Worm (Caenorhabditis elegans) whole organism, young adult: ENCODE results near the gene ZK622.4.

ENCODE experiments used
- B0261.1 ChIP-seq: sonication (generic microtip); optimal IDR thresholded peaks from 2 replicates; lab custom pipeline; 2016; ENCODE audit warnings: mild to moderate bottlenecking, missing genetic modification characterization, moderate library complexity, missing compliant biosample characterization
- F10E7.11 ChIP-seq: sonication (generic microtip); optimal IDR thresholded peaks from 2 replicates; lab custom pipeline; 2017; ENCODE audit warnings: mild to moderate bottlenecking, missing genetic modification characterization, moderate library complexity, missing compliant biosample characterization
- F22D6.2 ChIP-seq: sonication (generic microtip); optimal IDR thresholded peaks from 2 replicates; lab custom pipeline; 2016; ENCODE audit warnings: mild to moderate bottlenecking, missing genetic modification characterization, missing compliant biosample characterization
- F33H1.4 ChIP-seq: fragments of 200-800 bp; sonication (Bioruptor generic); IDR thresholded peaks from 2 replicates; pipeline ENCODE4 v1.3.6; 2022; ENCODE audit warnings: missing genetic modification reagents, missing genetic modification characterization, missing compliant biosample characterization
- F55B11.4 ChIP-seq: sonication (generic microtip); optimal IDR thresholded peaks from 2 replicates; lab custom pipeline; 2016; ENCODE audit warnings: missing compliant biosample characterization, missing genetic modification characterization, borderline replicate concordance; ENCODE audit not compliant: insufficient read depth
- F57A8.1 ChIP-seq: fragments of 200-800 bp; sonication (Bioruptor generic); optimal IDR thresholded peaks from 2 replicates; lab custom pipeline; 2018; ENCODE audit warnings: mild to moderate bottlenecking, missing genetic modification characterization, moderate library complexity, missing compliant biosample characterization
- K11D2.4 ChIP-seq: fragments of 200-800 bp; sonication (Bioruptor generic); IDR thresholded peaks from 2 replicates; pipeline ENCODE4 v1.3.6; 2022; ENCODE audit warnings: missing genetic modification reagents, missing genetic modification characterization, missing compliant biosample characterization
- Y53F4B.3 ChIP-seq: fragments of 200-800 bp; sonication (Bioruptor generic); IDR thresholded peaks from 2 replicates; pipeline ENCODE4 v1.3.6; 2022; ENCODE audit warnings: missing genetic modification reagents, missing genetic modification characterization, missing compliant biosample characterization
- Y56A3A.18 ChIP-seq: fragments of 200-800 bp; sonication (Bioruptor generic); IDR thresholded peaks from 2 replicates; pipeline ENCODE4 v1.3.6; 2022; ENCODE audit warnings: missing genetic modification reagents, missing genetic modification characterization, missing compliant biosample characterization
- Y79H2A.3 ChIP-seq: fragments of 200-800 bp; sonication (Bioruptor generic); conservative IDR thresholded peaks from 2 replicates; pipeline ENCODE4 v1.3.6; 2022; ENCODE audit warnings: missing genetic modification reagents, missing genetic modification characterization, missing compliant biosample characterization
- attf-5 ChIP-seq: fragments of 200-800 bp; sonication (Bioruptor generic); optimal IDR thresholded peaks from 2 replicates; lab custom pipeline; 2018; ENCODE audit warnings: mild to moderate bottlenecking, missing genetic modification characterization, missing compliant biosample characterization
- ccch-3 ChIP-seq: fragments of 200-800 bp; sonication (Bioruptor generic); optimal IDR thresholded peaks from 2 replicates; lab custom pipeline; 2018; ENCODE audit warnings: mild to moderate bottlenecking, missing genetic modification characterization, missing compliant biosample characterization
- chd-7 ChIP-seq: sonication (generic microtip); optimal IDR thresholded peaks from 2 replicates; lab custom pipeline; 2016; ENCODE audit warnings: mild to moderate bottlenecking, missing genetic modification characterization, moderate library complexity, missing compliant biosample characterization
- dox-1 ChIP-seq: fragments of 200-800 bp; sonication (Bioruptor generic); IDR thresholded peaks from 2 replicates; pipeline ENCODE4 v1.3.6; 2022; ENCODE audit warnings: missing genetic modification reagents, missing genetic modification characterization, missing compliant biosample characterization
- dpl-1 ChIP-seq: fragments of 150-350 bp; optimal IDR thresholded peaks from 2 replicates; lab custom pipeline; 2014; ENCODE audit warnings: missing biosample characterization, missing genetic modification reagents, missing genetic modification characterization
- egrh-3 ChIP-seq: fragments of 200-800 bp; sonication (Bioruptor generic); IDR thresholded peaks from 2 replicates; pipeline ENCODE4 v1.3.6; 2022; ENCODE audit warnings: missing genetic modification reagents, missing genetic modification characterization, missing compliant biosample characterization
- ekl-4 ChIP-seq: fragments of 200-800 bp; sonication (Bioruptor generic); IDR thresholded peaks from 2 replicates; pipeline ENCODE4 v1.3.6; 2022; ENCODE audit warnings: missing genetic modification reagents, missing genetic modification characterization, missing compliant biosample characterization
- gei-17 ChIP-seq: fragments of 200-800 bp; sonication (Bioruptor generic); optimal IDR thresholded peaks from 2 replicates; lab custom pipeline; 2018; ENCODE audit warnings: mild to moderate bottlenecking, missing genetic modification characterization, missing compliant biosample characterization
- hmg-20 ChIP-seq: fragments of 200-800 bp; sonication (Bioruptor generic); IDR thresholded peaks from 2 replicates; pipeline ENCODE4 v1.3.6; 2022; ENCODE audit warnings: missing genetic modification reagents, missing genetic modification characterization, missing compliant biosample characterization
- let-526 ChIP-seq: fragments of 200-800 bp; sonication (Bioruptor generic); IDR thresholded peaks from 2 replicates; pipeline ENCODE4 v1.3.6; 2022; ENCODE audit warnings: missing genetic modification reagents, missing genetic modification characterization, missing compliant biosample characterization
- let-607 ChIP-seq, 2 experiments: fragments of 200-800 bp in 1 of 2; sonication (Bioruptor generic) in 1 of 2; sonication (generic microtip) in 1 of 2; optimal IDR thresholded peaks; 2 replicates each; lab custom pipeline; 2016 to 2018; ENCODE audit warnings: mild to moderate bottlenecking in 2 of 2, missing compliant biosample characterization in 2 of 2, missing genetic modification characterization in 2 of 2, moderate library complexity in 2 of 2, missing genotype in 1 of 2
- lin-26 ChIP-seq: fragments of 200-800 bp; sonication (Bioruptor generic); IDR thresholded peaks from 2 replicates; pipeline ENCODE4 v1.3.6; 2022; ENCODE audit warnings: missing genetic modification reagents, missing genetic modification characterization, missing compliant biosample characterization
- lin-40 ChIP-seq: sonication (generic microtip); optimal IDR thresholded peaks from 2 replicates; lab custom pipeline; 2016; ENCODE audit warnings: missing genetic modification characterization, mild to moderate bottlenecking, missing compliant biosample characterization, missing genotype, missing genetic modification reagents
- lir-1 ChIP-seq: fragments of 200-800 bp; sonication (Bioruptor generic); conservative IDR thresholded peaks from 2 replicates; pipeline ENCODE4 v1.3.6; 2022; ENCODE audit warnings: missing genetic modification reagents, missing genetic modification characterization, missing compliant biosample characterization
- lsy-27 ChIP-seq: sonication (generic microtip); optimal IDR thresholded peaks from 2 replicates; lab custom pipeline; 2017; ENCODE audit warnings: missing genetic modification characterization, mild to moderate bottlenecking, missing compliant biosample characterization, antibody characterized with exemption, missing genotype, borderline replicate concordance; ENCODE audit not compliant: insufficient read depth
- madf-10 ChIP-seq: sonication (generic microtip); optimal IDR thresholded peaks from 2 replicates; lab custom pipeline; 2016; ENCODE audit warnings: mild to moderate bottlenecking, missing genetic modification characterization, missing compliant biosample characterization
- madf-3 ChIP-seq: fragments of 200-800 bp; sonication (Bioruptor generic); IDR thresholded peaks from 2 replicates; pipeline ENCODE4 v1.3.6; 2022; ENCODE audit warnings: missing genetic modification reagents, missing genetic modification characterization, missing compliant biosample characterization
- madf-6 ChIP-seq: fragments of 200-800 bp; sonication (Bioruptor generic); IDR thresholded peaks from 2 replicates; pipeline ENCODE4 v1.3.6; 2022; ENCODE audit warnings: missing genetic modification reagents, missing genetic modification characterization, missing compliant biosample characterization
- mcd-1 ChIP-seq: fragments of 200-800 bp; sonication (Bioruptor generic); IDR thresholded peaks from 2 replicates; pipeline ENCODE4 v1.3.6; 2022; ENCODE audit warnings: missing genetic modification reagents, missing genetic modification characterization, missing compliant biosample characterization
- mes-4 ChIP-seq: sonication (generic microtip); optimal IDR thresholded peaks from 2 replicates; lab custom pipeline; 2016; ENCODE audit warnings: missing genotype, missing genetic modification characterization, missing compliant biosample characterization
- nhr-179 ChIP-seq: sonication (generic microtip); optimal IDR thresholded peaks from 2 replicates; lab custom pipeline; 2016; ENCODE audit warnings: mild to moderate bottlenecking, missing genetic modification characterization, missing compliant biosample characterization
- rec-8 ChIP-seq, 2 experiments: sonication (generic microtip); optimal IDR thresholded peaks; 2 replicates each; lab custom pipeline; 2016; ENCODE audit warnings: mild to moderate bottlenecking in 2 of 2, missing genetic modification characterization in 2 of 2, missing genetic modification reagents in 2 of 2, missing genotype in 2 of 2, missing biosample characterization in 1 of 2, missing compliant biosample characterization in 1 of 2, moderate library complexity in 1 of 2
- snpc-1.1 ChIP-seq: sonication (generic microtip); optimal IDR thresholded peaks from 2 replicates; lab custom pipeline; 2017; ENCODE audit warnings: missing genetic modification characterization, mild to moderate bottlenecking, missing compliant biosample characterization, antibody characterized with exemption, moderate library complexity, missing genotype, missing genetic modification reagents; ENCODE audit not compliant: insufficient read depth
- snpc-3.4 ChIP-seq: sonication (generic microtip); optimal IDR thresholded peaks from 2 replicates; lab custom pipeline; 2017; ENCODE audit warnings: missing genetic modification characterization, mild to moderate bottlenecking, missing compliant biosample characterization, antibody characterized with exemption, moderate library complexity, missing genotype, missing genetic modification reagents
- somi-1 ChIP-seq: fragments of 200-800 bp; sonication (Bioruptor generic); optimal IDR thresholded peaks from 2 replicates; lab custom pipeline; 2018; ENCODE audit warnings: mild to moderate bottlenecking, missing genetic modification characterization, missing compliant biosample characterization
- tbp1 ChIP-seq: fragments of 200-800 bp; sonication (Bioruptor generic); optimal IDR thresholded peaks from 2 replicates; lab custom pipeline; 2018; ENCODE audit warnings: mild to moderate bottlenecking, missing genetic modification characterization, missing compliant biosample characterization
- tlf-1 ChIP-seq: fragments of 200-800 bp; sonication (Bioruptor generic); optimal IDR thresholded peaks from 2 replicates; lab custom pipeline; 2018; ENCODE audit warnings: mild to moderate bottlenecking, missing genetic modification characterization, missing compliant biosample characterization
- unc-130 ChIP-seq: sonication (generic microtip); optimal IDR thresholded peaks from 2 replicates; lab custom pipeline; 2016; ENCODE audit warnings: missing genetic modification reagents, missing genetic modification characterization, missing compliant biosample characterization
- zfh-2 ChIP-seq: fragments of 200-800 bp; sonication (Bioruptor generic); conservative IDR thresholded peaks from 2 replicates; pipeline ENCODE4 v1.3.6; 2022; ENCODE audit warnings: missing genetic modification reagents, missing genetic modification characterization, missing compliant biosample characterization
- zim-3 ChIP-seq: sonication (generic microtip); optimal IDR thresholded peaks from 2 replicates; lab custom pipeline; 2017; ENCODE audit warnings: mild to moderate bottlenecking, missing genetic modification characterization, moderate library complexity, missing compliant biosample characterization
- ztf-18 ChIP-seq: sonication (generic microtip); optimal IDR thresholded peaks from 2 replicates; lab custom pipeline; 2016; ENCODE audit warnings: missing genotype, mild to moderate bottlenecking, missing genetic modification characterization, missing compliant biosample characterization
- ztf-25 ChIP-seq: fragments of 200-800 bp; sonication (Bioruptor generic); IDR thresholded peaks from 2 replicates; pipeline ENCODE4 v1.3.6; 2022; ENCODE audit warnings: missing genetic modification reagents, missing genetic modification characterization, missing compliant biosample characterization
- ztf-26 ChIP-seq: sonication (generic microtip); optimal IDR thresholded peaks from 2 replicates; lab custom pipeline; 2017; ENCODE audit warnings: missing genetic modification characterization, missing compliant biosample characterization
- ztf-6 ChIP-seq: fragments of 200-800 bp; sonication (Bioruptor generic); IDR thresholded peaks from 2 replicates; pipeline ENCODE4 v1.3.6; 2022; ENCODE audit warnings: missing genetic modification reagents, missing genetic modification characterization, missing compliant biosample characterization

Gene ZK622.4

ce11 chrII:5306197-5306596, 13.7 kb downstream of the ZK622.4 start:
- no peak for TF ChIP-seq lsy-27 (tag; lab: Kevin White, UChicago)
- TF ChIP-seq lin-40 (tag; lab: Kevin White, UChicago) = no peak
- no peak for TF ChIP-seq ccch-3
- no peak for TF ChIP-seq ztf-25 (GFP tag; lab: Robert Waterston, UW)
- no peak for TF ChIP-seq Y79H2A.3
- no peak for TF ChIP-seq ekl-4 (GFP tag; lab: Robert Waterston, UW)
- TF ChIP-seq madf-6 (GFP tag; lab: Robert Waterston, UW) = no peak
- TF ChIP-seq dox-1 (GFP tag; lab: Robert Waterston, UW) = no peak
- no peak for TF ChIP-seq F10E7.11
- TF ChIP-seq F22D6.2 (tag; lab: Kevin White, UChicago) = no peak
- TF ChIP-seq chd-7 (tag; lab: Kevin White, UChicago) = no peak
- no peak for TF ChIP-seq madf-3
- no peak for TF ChIP-seq ztf-26 (tag; lab: Kevin White, UChicago)
- no peak for TF ChIP-seq mes-4 (tag; lab: Kevin White, UChicago)
- no peak for TF ChIP-seq mcd-1
- no peak for TF ChIP-seq snpc-3.4 (tag; lab: Kevin White, UChicago)
- no peak for TF ChIP-seq madf-10 (tag; lab: Kevin White, UChicago)

- TF ChIP-seq lsy-27 (tag; lab: Kevin White, UChicago) = no peak
- no peak for TF ChIP-seq ztf-25 (GFP tag; lab: Robert Waterston, UW)
- no peak for TF ChIP-seq F55B11.4
- no peak for TF ChIP-seq rec-8 (tag; optimal IDR thresholded peaks at IDR 0.05; lab: Kevin White, UChicago)
- no peak for TF ChIP-seq ccch-3
- TF ChIP-seq let-526 (GFP tag; lab: Robert Waterston, UW) = no peak
- TF ChIP-seq lin-26 (GFP tag; lab: Robert Waterston, UW) = no peak
- TF ChIP-seq madf-6 (GFP tag; lab: Robert Waterston, UW) = no peak
- no peak for TF ChIP-seq tbp1
- no peak for TF ChIP-seq nhr-179 (tag; lab: Kevin White, UChicago)
- TF ChIP-seq Y56A3A.18 (GFP tag; lab: Robert Waterston, UW) = no peak
- no peak for TF ChIP-seq dpl-1
- no peak for TF ChIP-seq K11D2.4 (GFP tag; lab: Robert Waterston, UW)
- no peak for TF ChIP-seq Y53F4B.3 (GFP tag; lab: Robert Waterston, UW)
- no peak for TF ChIP-seq hmg-20 (GFP tag; lab: Robert Waterston, UW)
- TF ChIP-seq egrh-3 = no peak
Observed at ce11 chrII:5307203-5307602, 14.7 kb downstream of the ZK622.4 start.

DNA sequence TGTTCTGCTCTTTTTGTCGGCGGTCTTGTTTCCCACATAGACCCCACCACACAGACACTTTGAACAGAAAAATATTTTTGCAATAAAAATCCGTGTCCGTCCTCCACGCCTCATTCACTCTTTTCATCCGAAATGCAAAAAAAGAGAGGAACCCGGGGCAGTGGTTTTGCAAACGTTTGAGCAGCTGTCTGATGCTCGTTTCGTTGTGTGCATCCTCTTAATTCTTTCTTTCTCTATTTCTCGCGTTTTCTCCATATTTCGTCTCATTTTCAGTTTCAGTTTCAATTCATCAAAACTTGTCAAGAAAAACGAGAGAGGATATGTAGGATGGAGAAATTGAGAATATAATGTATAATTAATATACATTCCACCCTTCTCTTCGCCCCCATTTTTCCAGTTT, 16.5 kb downstream of the ZK622.4 start:
- no peak for TF ChIP-seq F57A8.1 (GFP tag; lab: Kevin White, UChicago)
- TF ChIP-seq snpc-1.1 (tag; lab: Kevin White, UChicago) = no peak
- TF ChIP-seq tlf-1 (GFP tag; lab: Kevin White, UChicago) = no peak
- no peak for TF ChIP-seq ztf-18 (tag; lab: Kevin White, UChicago)
- TF ChIP-seq let-607 (tag; optimal IDR thresholded peaks at IDR 0.05; lab: Kevin White, UChicago) = no peak
- TF ChIP-seq unc-130 (GFP tag; lab: Kevin White, UChicago) = no peak
- TF ChIP-seq B0261.1 (tag; lab: Kevin White, UChicago) = no peak
- no peak for TF ChIP-seq somi-1 (GFP tag; lab: Kevin White, UChicago)
- TF ChIP-seq zfh-2 = no peak
- TF ChIP-seq attf-5 = no peak
- TF ChIP-seq madf-3 = no peak
- no peak for TF ChIP-seq gei-17 (GFP tag; lab: Kevin White, UChicago)
- no peak for TF ChIP-seq lir-1
- TF ChIP-seq ztf-6 (GFP tag; lab: Robert Waterston, UW) = no peak
- no peak for TF ChIP-seq zim-3 (tag; lab: Kevin White, UChicago)
- TF ChIP-seq F33H1.4 (GFP tag; lab: Robert Waterston, UW) = no peak
- TF ChIP-seq dpl-1 = no peak
